Fruit fly (Drosophila melanogaster): ENCODE data around the gene Uggt.

Gene Uggt

DNA sequence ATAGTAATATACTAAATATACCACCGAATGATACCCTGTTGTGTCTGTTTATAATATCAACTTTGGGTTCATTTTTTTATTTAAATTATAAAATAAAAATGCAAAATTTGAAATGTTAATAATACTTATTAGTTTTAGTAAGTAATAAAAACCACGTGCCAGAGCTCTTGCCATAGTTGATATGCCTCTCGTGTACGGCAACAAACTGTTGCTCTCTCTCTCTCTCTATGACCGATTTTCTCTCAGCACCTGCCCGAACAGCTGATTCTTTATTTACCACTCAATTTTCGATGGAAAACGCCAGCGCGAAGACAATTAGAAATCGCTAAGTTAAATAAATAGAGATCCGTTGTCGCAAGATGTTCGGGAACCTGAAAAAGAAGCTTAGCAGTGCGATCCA is 5.0 kb upstream of the Uggt start, which contains the start of gene Dysb (continued):
- TF ChIP-seq CG6808 (GFP tag; optimal IDR thresholded peaks at IDR 0.05), result peak; percentile 76
- TF ChIP-seq Sox14 (GFP tag; optimal IDR thresholded peaks at IDR 0.05), result peak; percentile 73
- TF ChIP-seq CG11902 (GFP tag; optimal IDR thresholded peaks at IDR 0.05), result peak; percentile 19
- peak; percentile 91 for TF ChIP-seq esn (GFP tag; optimal IDR thresholded peaks at IDR 0.05)
- peak; percentile 83 for TF ChIP-seq acj6 (GFP tag; optimal IDR thresholded peaks at IDR 0.05)
- TF ChIP-seq svp (GFP tag), result no peak
- TF ChIP-seq Hr4 (GFP tag; optimal IDR thresholded peaks at IDR 0.05), result peak; percentile 84
- TF ChIP-seq lz (GFP tag; optimal IDR thresholded peaks at IDR 0.05), result peak; percentile 73
- peak; percentile 75 for TF ChIP-seq Eip75B (GFP tag; optimal IDR thresholded peaks at IDR 0.05)
- TF ChIP-seq Met (GFP tag; optimal IDR thresholded peaks at IDR 0.05), result peak; percentile 83
- TF ChIP-seq Ets21C (GFP tag; optimal IDR thresholded peaks at IDR 0.05), result peak; percentile 47
- TF ChIP-seq CG10669 (GFP tag; optimal IDR thresholded peaks at IDR 0.05), result peak; percentile 75
- TF ChIP-seq CG6854 (GFP tag; optimal IDR thresholded peaks at IDR 0.05), result peak; percentile 71
- TF ChIP-seq CG15336 (GFP tag; IDR thresholded peaks at IDR 0.05), result peak; percentile 93

DNA sequence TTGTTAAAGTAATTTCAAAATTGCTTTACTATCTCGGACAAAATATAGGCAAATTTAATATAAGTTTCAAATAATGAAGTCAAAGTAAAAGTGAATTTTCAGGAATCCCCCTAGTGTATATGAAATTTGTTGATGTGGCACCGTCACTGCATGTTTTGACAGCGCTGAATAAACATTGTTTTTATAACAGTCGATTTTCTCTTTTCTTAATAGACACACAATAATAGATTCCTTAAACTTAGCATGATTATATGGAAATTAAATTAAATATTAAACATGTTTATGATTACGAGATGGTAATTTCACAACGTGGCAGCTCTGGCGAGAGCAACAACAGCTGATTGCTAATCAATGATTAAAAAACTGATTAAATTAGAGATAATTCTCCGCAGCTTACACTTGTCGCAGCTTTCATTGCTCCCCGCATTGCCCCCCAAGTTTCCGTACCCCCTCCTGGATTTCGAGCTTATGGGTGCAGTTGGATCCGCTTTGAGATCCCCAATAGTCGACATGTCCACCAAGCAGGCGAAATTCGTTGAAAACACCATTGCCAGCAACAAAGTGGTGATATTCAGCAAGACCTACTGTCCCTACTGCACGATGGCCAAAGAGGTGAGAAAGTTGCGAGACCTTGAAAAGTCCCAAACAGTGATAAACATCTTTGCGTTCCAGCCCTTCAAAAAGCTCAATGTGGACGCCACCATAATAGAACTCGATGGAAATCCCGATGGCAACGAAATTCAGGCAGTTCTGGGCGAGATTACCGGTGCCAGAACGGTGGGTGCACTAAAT is 3.3 kb upstream of the Uggt start, which contains the start of gene Grx1:
Gene Grx1, plus strand, starts transcription at position 196 of the 792 bp plus-strand sequence.
- TF ChIP-seq Eip75B (GFP tag; optimal IDR thresholded peaks at IDR 0.05) (peak; percentile 64), Eip93F (GFP tag; optimal IDR thresholded peaks at IDR 0.05) (no peak), Ets96B (tag; optimal IDR thresholded peaks at IDR 0.05) (peak; percentile 43), CG8119 (GFP tag; IDR thresholded peaks at IDR 0.05) (no peak), spab (GFP tag; optimal IDR thresholded peaks at IDR 0.05) (no peak), CG7368 (GFP tag; optimal IDR thresholded peaks at IDR 0.05) (no peak), eg (GFP tag; IDR thresholded peaks at IDR 0.05) (peak; percentile 49; the same call in 2 of the 3 replicates), net (GFP tag; optimal IDR thresholded peaks at IDR 0.05) (peak; percentile 58), CG6163 (GFP tag; IDR thresholded peaks at IDR 0.05) (peak; percentile 66), Hr38 (GFP tag; optimal IDR thresholded peaks at IDR 0.05) (no peak), CG31627 (GFP tag; optimal IDR thresholded peaks at IDR 0.05) (peak; percentile 36), lz (GFP tag; optimal IDR thresholded peaks at IDR 0.05) (peak; percentile 70), Gug (GFP tag; IDR thresholded peaks at IDR 0.05) (0 out of 2 replicates have a peak, but pooled peaks have one; percentile 17), CG15336 (GFP tag; IDR thresholded peaks at IDR 0.05) (peak; percentile 26; the same call in 1 of the 2 replicates), CG11762 (GFP tag; optimal IDR thresholded peaks at IDR 0.05; ENCODE audit: insufficient read depth) (no peak), vri (GFP tag; optimal IDR thresholded peaks at IDR 0.05) (peak; percentile 61), dac (GFP tag; optimal IDR thresholded peaks at IDR 0.05) (no peak), Sox14 (GFP tag; optimal IDR thresholded peaks at IDR 0.05) (peak; percentile 47), CG10669 (GFP tag; optimal IDR thresholded peaks at IDR 0.05) (peak; percentile 41), cyc (GFP tag; optimal IDR thresholded peaks at IDR 0.05) (peak; percentile 48), dsx (GFP tag; optimal IDR thresholded peaks at IDR 0.05; ENCODE audit: poor library complexity, severe bottlenecking) (peak; percentile 64), salr (GFP tag; optimal IDR thresholded peaks at IDR 0.05) (peak in 1 of 2 experiments; percentile 9), CG1621 (tag; optimal IDR thresholded peaks at IDR 0.05) (no peak), Met (GFP tag; optimal IDR thresholded peaks at IDR 0.05) (peak; percentile 60), Sox15 (GFP tag; optimal IDR thresholded peaks at IDR 0.05) (no peak), CG16779 (tag; optimal IDR thresholded peaks at IDR 0.05) (no peak), fd85E (GFP tag; optimal IDR thresholded peaks at IDR 0.05) (no peak), CG8319 (GFP tag; optimal IDR thresholded peaks at IDR 0.05) (peak; percentile 9), esn (GFP tag; optimal IDR thresholded peaks at IDR 0.05) (peak; percentile 62), OdsH (GFP tag; optimal IDR thresholded peaks at IDR 0.05) (peak; percentile 64), Hr4 (GFP tag; optimal IDR thresholded peaks at IDR 0.05) (peak; percentile 63), Smox (GFP tag; optimal IDR thresholded peaks at IDR 0.05) (peak; percentile 74), CG6792 (GFP tag; optimal IDR thresholded peaks at IDR 0.05) (peak; percentile 53), pdm3 (GFP tag; optimal IDR thresholded peaks at IDR 0.05) (peak; percentile 76), Hr39 (GFP tag; optimal IDR thresholded peaks at IDR 0.05) (peak; percentile 56), CG34406 (GFP tag; optimal IDR thresholded peaks at IDR 0.05) (peak; percentile 48), svp (GFP tag) (peak; percentile 64), Sox102F (GFP tag; optimal IDR thresholded peaks at IDR 0.05) (peak; percentile 61), Eip78C (GFP tag) (peak; percentile 81), CG3032 (tag; optimal IDR thresholded peaks at IDR 0.05) (peak; percentile 34), CG9139 (GFP tag; optimal IDR thresholded peaks at IDR 0.05) (no peak), topi (GFP tag; optimal IDR thresholded peaks at IDR 0.05) (peak; percentile 40)
